Fruit fly (Drosophila melanogaster) whole organism, prepupa: ENCODE measurements around the gene CG6294.
A peak's percentile ranks its signal among the peaks of the same experiment; 100 is the strongest.

Source experiments
- CG10631 ChIP-seq: fragments of 200-800 bp; sonication (Bioruptor generic); optimal IDR thresholded peaks from 2 replicates; lab custom pipeline; 2016; ENCODE audit warnings: missing biosample characterization, missing genetic modification characterization
- CG10669 ChIP-seq: fragments of 200-800 bp; sonication (Bioruptor generic); optimal IDR thresholded peaks from 3 replicates; lab custom pipeline; 2018; ENCODE audit warnings: missing biosample characterization, mild to moderate bottlenecking, missing genetic modification characterization, moderate library complexity
- CG11294 ChIP-seq: fragments of 200-800 bp; sonication (Bioruptor generic); IDR thresholded peaks from 2 replicates; pipeline ENCODE4 v1.3.6; 2022; ENCODE audit warnings: missing biosample characterization, missing genetic modification characterization
- CG11762 ChIP-seq: fragments of 200-800 bp; sonication (Bioruptor generic); optimal IDR thresholded peaks from 3 replicates; lab custom pipeline; 2016; ENCODE audit warnings: missing biosample characterization, missing genetic modification characterization; ENCODE audit not compliant: insufficient read depth
- CG11902 ChIP-seq: fragments of 200-800 bp; sonication (Bioruptor generic); optimal IDR thresholded peaks from 3 replicates; lab custom pipeline; 2016; ENCODE audit warnings: missing biosample characterization, missing genetic modification characterization
- CG15336 ChIP-seq: fragments of 200-800 bp; sonication (Bioruptor generic); IDR thresholded peaks from 2 replicates; pipeline ENCODE4 v1.3.6; 2022; ENCODE audit warnings: missing biosample characterization, missing genetic modification characterization
- CG1621 ChIP-seq: fragments of 200-800 bp; sonication (Bioruptor generic); optimal IDR thresholded peaks from 3 replicates; lab custom pipeline; 2018; ENCODE audit warnings: missing biosample characterization, mild to moderate bottlenecking, missing genetic modification characterization
- CG16779 ChIP-seq: fragments of 200-800 bp; sonication (Bioruptor generic); optimal IDR thresholded peaks from 3 replicates; lab custom pipeline; 2017; ENCODE audit warnings: missing biosample characterization, mild to moderate bottlenecking, missing genetic modification characterization
- CG3919 ChIP-seq: fragments of 200-800 bp; sonication (Bioruptor generic); optimal IDR thresholded peaks from 3 replicates; lab custom pipeline; 2016; ENCODE audit warnings: missing biosample characterization, missing genetic modification characterization
- CG4318 ChIP-seq: fragments of 200-800 bp; sonication (Bioruptor generic); optimal IDR thresholded peaks from 3 replicates; lab custom pipeline; 2017; ENCODE audit warnings: missing biosample characterization, mild to moderate bottlenecking, missing genetic modification characterization
- CG6163 ChIP-seq: fragments of 200-800 bp; sonication (Bioruptor generic); IDR thresholded peaks from 3 replicates; pipeline ENCODE4 v1.3.6; 2022; ENCODE audit warnings: missing biosample characterization, missing genetic modification characterization
- CG6276 ChIP-seq: fragments of 200-800 bp; sonication (Bioruptor generic); optimal IDR thresholded peaks from 2 replicates; lab custom pipeline; 2017; ENCODE audit warnings: missing biosample characterization, mild to moderate bottlenecking, missing genetic modification characterization
- CG6808 ChIP-seq: fragments of 200-800 bp; sonication (Bioruptor generic); optimal IDR thresholded peaks from 3 replicates; lab custom pipeline; 2017; ENCODE audit warnings: missing biosample characterization, missing genetic modification characterization, mild to moderate bottlenecking, moderate library complexity, missing genetic modification reagents
- CG8119 ChIP-seq: fragments of 200-800 bp; sonication (Bioruptor generic); IDR thresholded peaks from 3 replicates; pipeline ENCODE4 v1.3.6; 2022; ENCODE audit warnings: missing biosample characterization, missing genetic modification characterization
- CG8319 ChIP-seq: fragments of 200-800 bp; sonication (Bioruptor generic); optimal IDR thresholded peaks from 3 replicates; lab custom pipeline; 2016; ENCODE audit warnings: missing biosample characterization, missing genetic modification characterization
- CG9139 ChIP-seq: fragments of 200-800 bp; sonication (Bioruptor generic); optimal IDR thresholded peaks from 3 replicates; lab custom pipeline; 2017; ENCODE audit warnings: missing biosample characterization, mild to moderate bottlenecking, missing genetic modification characterization
- Eip75B ChIP-seq: fragments of 200-800 bp; sonication (Bioruptor generic); optimal IDR thresholded peaks from 3 replicates; lab custom pipeline; 2016; ENCODE audit warnings: missing biosample characterization, missing genetic modification characterization
- Eip78C ChIP-seq: fragments of 200-800 bp; sonication (Bioruptor generic); peaks from one replicate; lab custom pipeline; 2016; ENCODE audit warnings: missing biosample characterization, missing genetic modification characterization
- Eip93F ChIP-seq: fragments of 200-800 bp; sonication (Bioruptor generic); optimal IDR thresholded peaks from 2 replicates; lab custom pipeline; 2016; ENCODE audit warnings: missing biosample characterization, mild to moderate bottlenecking, missing genetic modification characterization
- Ets21C ChIP-seq: fragments of 200-800 bp; sonication (Bioruptor generic); optimal IDR thresholded peaks from 3 replicates; lab custom pipeline; 2016; ENCODE audit warnings: missing biosample characterization, missing genetic modification characterization
- Ets96B ChIP-seq: fragments of 200-800 bp; optimal IDR thresholded peaks from 2 replicates; lab custom pipeline; 2019; ENCODE audit warnings: missing biosample characterization, mild to moderate bottlenecking, missing genetic modification characterization, moderate library complexity
- Gug ChIP-seq: fragments of 200-800 bp; sonication (Bioruptor generic); IDR thresholded peaks from 2 replicates; pipeline ENCODE4 v1.3.6; 2022; ENCODE audit warnings: missing biosample characterization, missing genetic modification characterization
- Hr39 ChIP-seq: fragments of 200-800 bp; sonication (Bioruptor generic); optimal IDR thresholded peaks from 2 replicates; lab custom pipeline; 2016; ENCODE audit warnings: missing biosample characterization, missing genetic modification characterization
- OdsH ChIP-seq: fragments of 200-800 bp; sonication (Bioruptor generic); optimal IDR thresholded peaks from 3 replicates; lab custom pipeline; 2016; ENCODE audit warnings: missing biosample characterization, missing genetic modification characterization
- Smox ChIP-seq: fragments of 200-800 bp; sonication (Bioruptor generic); optimal IDR thresholded peaks from 3 replicates; lab custom pipeline; 2016; ENCODE audit warnings: missing biosample characterization, missing genetic modification characterization
- Sox102F ChIP-seq: fragments of 200-800 bp; sonication (Bioruptor generic); optimal IDR thresholded peaks from 2 replicates; lab custom pipeline; 2016; ENCODE audit warnings: missing biosample characterization, mild to moderate bottlenecking, missing genetic modification characterization
- Sox14 ChIP-seq: fragments of 200-800 bp; sonication (Bioruptor generic); optimal IDR thresholded peaks from 3 replicates; lab custom pipeline; 2016; ENCODE audit warnings: missing biosample characterization, missing genetic modification characterization
- Sox15 ChIP-seq: fragments of 200-800 bp; sonication (Bioruptor generic); optimal IDR thresholded peaks from 3 replicates; lab custom pipeline; 2016; ENCODE audit warnings: missing biosample characterization, missing genetic modification characterization
- dsx ChIP-seq: fragments of 200-800 bp; optimal IDR thresholded peaks from 3 replicates; lab custom pipeline; 2019; ENCODE audit warnings: missing biosample characterization, mild to moderate bottlenecking, missing genetic modification characterization, moderate library complexity; ENCODE audit not compliant: poor library complexity, severe bottlenecking
- eg ChIP-seq: fragments of 200-800 bp; sonication (Bioruptor generic); IDR thresholded peaks from 3 replicates; pipeline ENCODE4 v1.3.6; 2022; ENCODE audit warnings: missing biosample characterization, missing genetic modification characterization
- esn ChIP-seq: fragments of 200-800 bp; sonication (Bioruptor generic); optimal IDR thresholded peaks from 2 replicates; lab custom pipeline; 2016; ENCODE audit warnings: missing biosample characterization, mild to moderate bottlenecking, missing genetic modification characterization, moderate library complexity
- fkh ChIP-seq: fragments of 200-800 bp; sonication (Bioruptor generic); optimal IDR thresholded peaks from 3 replicates; lab custom pipeline; 2017; ENCODE audit warnings: missing biosample characterization, mild to moderate bottlenecking, missing genetic modification characterization, moderate library complexity
- lz ChIP-seq: fragments of 200-800 bp; sonication (Bioruptor generic); optimal IDR thresholded peaks from 3 replicates; lab custom pipeline; 2016; ENCODE audit warnings: missing biosample characterization, missing genetic modification characterization
- net ChIP-seq: fragments of 200-800 bp; sonication (Bioruptor generic); optimal IDR thresholded peaks from 3 replicates; lab custom pipeline; 2016; ENCODE audit warnings: missing biosample characterization, missing genetic modification characterization
- pdm3 ChIP-seq: fragments of 200-800 bp; sonication (Bioruptor generic); optimal IDR thresholded peaks from 3 replicates; lab custom pipeline; 2016; ENCODE audit warnings: missing biosample characterization, missing genetic modification characterization
- spab ChIP-seq: fragments of 200-800 bp; sonication (Bioruptor generic); optimal IDR thresholded peaks from 2 replicates; lab custom pipeline; 2017; ENCODE audit warnings: missing biosample characterization, mild to moderate bottlenecking, missing genetic modification characterization, missing genetic modification reagents
- ss ChIP-seq, 2 experiments: fragments of 200-800 bp; sonication (Bioruptor generic); optimal IDR thresholded peaks; 2 replicates in 1 of 2; 3 replicates in 1 of 2; lab custom pipeline; 2017 to 2018; ENCODE audit warnings: mild to moderate bottlenecking in 2 of 2, missing biosample characterization in 2 of 2, missing genetic modification characterization in 2 of 2, moderate library complexity in 1 of 2
- svp ChIP-seq: fragments of 200-800 bp; sonication (Bioruptor generic); peaks from one replicate; lab custom pipeline; 2016; ENCODE audit warnings: missing biosample characterization, missing genetic modification characterization
- topi ChIP-seq: fragments of 200-800 bp; sonication (Bioruptor generic); optimal IDR thresholded peaks from 3 replicates; lab custom pipeline; 2016; ENCODE audit warnings: missing biosample characterization, missing genetic modification characterization
- vri ChIP-seq: fragments of 200-800 bp; sonication (Bioruptor generic); optimal IDR thresholded peaks from 3 replicates; lab custom pipeline; 2016; ENCODE audit warnings: missing biosample characterization, mild to moderate bottlenecking, missing genetic modification characterization

Gene CG6294

dm6 chrX:15498791-15499190 is 36.3 kb downstream of the CG6294 start (continued):
- TF ChIP-seq CG11902 (GFP tag; lab: Kevin White, UChicago) (no peak), Sox102F (GFP tag; lab: Kevin White, UChicago) (peak; percentile 46), esn (peak; percentile 37), CG3919 (peak; percentile 62), CG6808 (GFP tag; lab: Kevin White, UChicago) (peak; percentile 42), Ets96B (tag; lab: Kevin White, UChicago) (peak; percentile 18), CG1621 (peak; percentile 70)

dm6 chrX:15499996-15500904 is 37.7 kb downstream of the CG6294 start:
- TF ChIP-seq CG3919 (no peak), svp (GFP tag; lab: Kevin White, UChicago) (peak; percentile 90), Smox (GFP tag; lab: Kevin White, UChicago) (no peak), spab (GFP tag; lab: Kevin White, UChicago) (no peak), vri (GFP tag; lab: Kevin White, UChicago) (peak; percentile 77), Eip93F (peak; percentile 41)

dm6 chrX:15501706-15502267 is 39.3 kb downstream of the CG6294 start:
- peak; percentile 49 for TF ChIP-seq vri (GFP tag; lab: Kevin White, UChicago)
- TF ChIP-seq fkh (GFP tag; lab: Kevin White, UChicago): peak; percentile 49
- no peak for TF ChIP-seq Eip75B
- peak; percentile 76 for TF ChIP-seq svp (GFP tag; lab: Kevin White, UChicago)
- TF ChIP-seq Sox14 (GFP tag; lab: Kevin White, UChicago): no peak
- TF ChIP-seq, all 60 proteins: peak for 3

DNA sequence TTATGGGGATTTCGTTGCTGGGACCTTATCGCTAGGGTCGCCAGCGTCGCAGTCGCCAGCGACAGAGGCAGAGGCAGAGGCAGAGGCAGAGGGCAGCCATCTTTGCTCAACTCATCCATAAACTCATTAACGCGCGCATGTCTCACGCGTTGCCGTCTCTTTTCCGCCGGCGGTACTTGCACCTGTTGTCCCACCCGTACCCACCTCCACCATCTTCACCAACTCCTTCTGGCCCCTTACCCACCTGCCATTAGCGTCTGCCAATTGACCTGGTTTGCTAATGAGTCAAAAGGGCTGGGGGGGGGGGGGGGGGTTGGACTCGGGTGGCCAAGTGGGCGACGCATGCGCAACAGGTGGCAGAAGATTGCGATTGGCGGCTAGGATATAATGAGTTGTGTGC is 40.3 kb downstream of the CG6294 start:
- TF ChIP-seq CG1621 (no peak), CG10631 (GFP tag; lab: Kevin White, UChicago) (no peak), svp (GFP tag; lab: Kevin White, UChicago) (peak; percentile 63), CG16779 (tag; lab: Kevin White, UChicago) (no peak), eg (GFP tag; lab: Robert Waterston, UW) (no peak), CG6276 (GFP tag; lab: Kevin White, UChicago) (no peak), Eip78C (GFP tag; lab: Kevin White, UChicago) (no peak), CG4318 (no peak)
- TF ChIP-seq, all 60 proteins: peak for 1

DNA sequence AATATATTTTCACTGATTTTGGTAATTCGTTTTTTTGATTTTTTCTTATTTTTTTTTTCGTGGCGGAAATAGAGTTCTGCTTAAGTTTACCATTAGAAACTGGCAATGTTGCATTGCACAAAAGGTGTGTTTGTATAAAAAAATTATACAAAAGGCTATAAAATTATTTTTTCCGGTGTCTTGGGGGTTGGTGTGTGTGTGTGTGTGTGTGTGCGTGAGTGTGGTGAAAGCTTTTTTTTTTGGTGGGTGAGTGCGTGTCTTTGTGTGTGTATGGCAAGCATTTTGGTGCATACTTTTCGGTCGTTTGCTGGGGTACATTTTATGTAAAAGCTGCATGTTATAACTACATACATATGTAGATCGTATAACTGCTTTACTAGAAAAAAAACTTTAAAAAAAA is 48.9 kb downstream of the CG6294 start:
- TF ChIP-seq Eip93F: no peak
- TF ChIP-seq CG8119 (GFP tag; lab: Robert Waterston, UW): peak; percentile 43; the same call in 1 of the 3 replicates
- TF ChIP-seq OdsH (GFP tag; lab: Kevin White, UChicago): peak; percentile 29
- no peak for TF ChIP-seq Sox15 (GFP tag; lab: Kevin White, UChicago)
- peak; percentile 29 for TF ChIP-seq Ets21C (GFP tag; lab: Kevin White, UChicago)
- TF ChIP-seq CG6808 (GFP tag; lab: Kevin White, UChicago): no peak
- TF ChIP-seq Hr39 (GFP tag; lab: Kevin White, UChicago): peak; percentile 42
- no peak for TF ChIP-seq Gug (GFP tag; lab: Robert Waterston, UW)
- TF ChIP-seq CG11762 (GFP tag; lab: Kevin White, UChicago): no peak
- TF ChIP-seq CG16779 (tag; lab: Kevin White, UChicago): no peak
- no peak for TF ChIP-seq Ets96B (tag; lab: Kevin White, UChicago)
- peak; percentile 48 for TF ChIP-seq pdm3
- no peak for TF ChIP-seq CG11294 (GFP tag; lab: Robert Waterston, UW)
- no peak for TF ChIP-seq CG10669 (GFP tag; lab: Kevin White, UChicago)
- TF ChIP-seq eg (GFP tag; lab: Robert Waterston, UW): 0 out of 3 replicates have a peak, but pooled peaks have one; percentile 44
- peak; percentile 55 for TF ChIP-seq Smox (GFP tag; lab: Kevin White, UChicago)
- peak; percentile 60 for TF ChIP-seq lz (GFP tag; lab: Kevin White, UChicago)
- TF ChIP-seq CG8319: no peak
- TF ChIP-seq CG6163 (GFP tag; lab: Robert Waterston, UW): no peak
- TF ChIP-seq svp (GFP tag; lab: Kevin White, UChicago): peak; percentile 82
- no peak for TF ChIP-seq net (GFP tag; lab: Kevin White, UChicago)
- no peak for TF ChIP-seq dsx (GFP tag; lab: Kevin White, UChicago)
- TF ChIP-seq CG9139 (GFP tag; lab: Kevin White, UChicago): no peak
- peak; percentile 70 for TF ChIP-seq esn
- peak; percentile 58 for TF ChIP-seq topi (GFP tag; lab: Kevin White, UChicago)
- TF ChIP-seq Eip75B: no peak
- no peak for TF ChIP-seq ss (GFP tag; optimal IDR thresholded peaks at IDR 0.05; lab: Kevin White, UChicago)
- peak; percentile 68 for TF ChIP-seq Eip78C (GFP tag; lab: Kevin White, UChicago)
- 0 out of 2 replicates have a peak, but pooled peaks have one; percentile 15 for TF ChIP-seq CG15336 (GFP tag; lab: Robert Waterston, UW)
